Worm (Caenorhabditis elegans): ENCODE measurements around the gene rom-1.
A peak's percentile ranks its signal among the peaks of the same experiment; 100 is the strongest.

The rom-1 gene

ce11 chrIII:4912317-4912716, 5.3 kb downstream of the rom-1 start, which contains the start of the genes F26F4.9 and cee-1:
Gene F26F4.9 (minus strand): TSS chrIII:4912521.
Gene cee-1 (plus strand): TSS chrIII:4912699.
- no peak for TF ChIP-seq F10B5.3 (tag; optimal IDR thresholded peaks at IDR 0.05)
- TF ChIP-seq ceh-28 (tag; optimal IDR thresholded peaks at IDR 0.05) = no peak
- no peak for TF ChIP-seq ama-1 (optimal IDR thresholded peaks at IDR 0.05)
- TF ChIP-seq lin-15B (tag; optimal IDR thresholded peaks at IDR 0.05) = no peak
- no peak for TF ChIP-seq lin-13 (GFP tag; optimal IDR thresholded peaks at IDR 0.05)
- peak; percentile 78 for TF ChIP-seq dpl-1 (GFP tag; optimal IDR thresholded peaks at IDR 0.05)
- TF ChIP-seq zag-1 (tag; optimal IDR thresholded peaks at IDR 0.05) = no peak
- TF ChIP-seq R02D3.7 (tag; optimal IDR thresholded peaks at IDR 0.05) = no peak
- TF ChIP-seq ceh-44 (GFP tag; IDR thresholded peaks at IDR 0.05) = no peak
- TF ChIP-seq vab-7 (GFP tag; IDR thresholded peaks at IDR 0.05) = no peak
- TF ChIP-seq snpc-1.2 (GFP tag; IDR thresholded peaks at IDR 0.05) = no peak
- no peak for TF ChIP-seq tra-1 (GFP tag; IDR thresholded peaks at IDR 0.05)
- TF ChIP-seq pqm-1 (tag; optimal IDR thresholded peaks at IDR 0.05) = no peak
- no peak for TF ChIP-seq lir-3 (tag; optimal IDR thresholded peaks at IDR 0.05)
- TF ChIP-seq F37D6.2 (tag; optimal IDR thresholded peaks at IDR 0.05) = no peak
- no peak for TF ChIP-seq mdl-1 (tag; optimal IDR thresholded peaks at IDR 0.05)
- TF ChIP-seq dmd-8 (GFP tag; IDR thresholded peaks at IDR 0.05) = no peak
- TF ChIP-seq saeg-2 (GFP tag; IDR thresholded peaks at IDR 0.05) = no peak
- no peak for TF ChIP-seq mdt-29 (GFP tag; IDR thresholded peaks at IDR 0.05)
- no peak for TF ChIP-seq lin-39 (tag; optimal IDR thresholded peaks at IDR 0.05)
- peak; percentile 8 for TF ChIP-seq nhr-28 (tag; optimal IDR thresholded peaks at IDR 0.05)
- TF ChIP-seq snpc-4 (tag; optimal IDR thresholded peaks at IDR 0.05) = no peak
- no peak for TF ChIP-seq duxl-1 (tag; optimal IDR thresholded peaks at IDR 0.05; ENCODE audit: poor library complexity)
- no peak for TF ChIP-seq sdz-12 (GFP tag; optimal IDR thresholded peaks at IDR 0.05)
- no peak for TF ChIP-seq nhr-102 (tag; optimal IDR thresholded peaks at IDR 0.05)
- TF ChIP-seq spr-3 (GFP tag; optimal IDR thresholded peaks at IDR 0.05) = no peak
- TF ChIP-seq lsy-2 (tag; optimal IDR thresholded peaks at IDR 0.05) = peak in 1 of 2 experiments; percentile 74
- TF ChIP-seq aly-2 (tag; optimal IDR thresholded peaks at IDR 0.05) = no peak
- no peak for TF ChIP-seq nhr-11 (tag; optimal IDR thresholded peaks at IDR 0.05)
- no peak for TF ChIP-seq madf-9 (GFP tag; conservative IDR thresholded peaks at IDR 0.05)
- TF ChIP-seq hif-1 (tag; optimal IDR thresholded peaks at IDR 0.05) = peak in 1 of 2 experiments; percentile 70
- no peak for TF ChIP-seq php-3 (GFP tag; IDR thresholded peaks at IDR 0.05)
- TF ChIP-seq nhr-77 (tag; optimal IDR thresholded peaks at IDR 0.05) = no peak
- peak; percentile 4 for TF ChIP-seq F49E8.2 (tag; optimal IDR thresholded peaks at IDR 0.05; ENCODE audit: borderline replicate concordance)
- TF ChIP-seq daf-19 (GFP tag; conservative IDR thresholded peaks at IDR 0.05) = no peak
- TF ChIP-seq jun-1 (tag; optimal IDR thresholded peaks at IDR 0.05) = no peak
- no peak for TF ChIP-seq T20F7.1 (GFP tag; optimal IDR thresholded peaks at IDR 0.05)
- no peak for TF ChIP-seq ceh-82 (tag; optimal IDR thresholded peaks at IDR 0.05)
- TF ChIP-seq fos-1 (tag; optimal IDR thresholded peaks at IDR 0.05) = no peak
- TF ChIP-seq nhr-42 (GFP tag; IDR thresholded peaks at IDR 0.05) = no peak
- TF ChIP-seq lin-1 (GFP tag; IDR thresholded peaks at IDR 0.05) = no peak
- TF ChIP-seq lin-29 (GFP tag; IDR thresholded peaks at IDR 0.05) = no peak
- no peak for TF ChIP-seq nhr-76 (tag; optimal IDR thresholded peaks at IDR 0.05)
- TF ChIP-seq fkh-10 (GFP tag; optimal IDR thresholded peaks at IDR 0.05) = no peak
- TF ChIP-seq cey-2 (tag; optimal IDR thresholded peaks at IDR 0.05; ENCODE audit: borderline replicate concordance, insufficient read depth) = no peak
- TF ChIP-seq daf-16 (GFP tag; optimal IDR thresholded peaks at IDR 0.05) = no peak
- TF ChIP-seq daf-16 (tag; optimal IDR thresholded peaks at IDR 0.05) = peak; percentile 33
- 0 out of 2 replicates have a peak, but pooled peaks have one; percentile 37 for TF ChIP-seq dmd-9 (GFP tag; IDR thresholded peaks at IDR 0.05)
- TF ChIP-seq mxl-3 (GFP tag; optimal IDR thresholded peaks at IDR 0.05) = no peak
- TF ChIP-seq mep-1 (tag; optimal IDR thresholded peaks at IDR 0.05) = peak; percentile 38
- no peak for TF ChIP-seq T26A8.4 (GFP tag; IDR thresholded peaks at IDR 0.05)
- TF ChIP-seq nhr-41 (GFP tag; IDR thresholded peaks at IDR 0.05) = no peak
- TF ChIP-seq daf-12 (tag; optimal IDR thresholded peaks at IDR 0.05) = no peak
